Worm (Caenorhabditis elegans): ENCODE results near the gene egl-3.

DNA sequence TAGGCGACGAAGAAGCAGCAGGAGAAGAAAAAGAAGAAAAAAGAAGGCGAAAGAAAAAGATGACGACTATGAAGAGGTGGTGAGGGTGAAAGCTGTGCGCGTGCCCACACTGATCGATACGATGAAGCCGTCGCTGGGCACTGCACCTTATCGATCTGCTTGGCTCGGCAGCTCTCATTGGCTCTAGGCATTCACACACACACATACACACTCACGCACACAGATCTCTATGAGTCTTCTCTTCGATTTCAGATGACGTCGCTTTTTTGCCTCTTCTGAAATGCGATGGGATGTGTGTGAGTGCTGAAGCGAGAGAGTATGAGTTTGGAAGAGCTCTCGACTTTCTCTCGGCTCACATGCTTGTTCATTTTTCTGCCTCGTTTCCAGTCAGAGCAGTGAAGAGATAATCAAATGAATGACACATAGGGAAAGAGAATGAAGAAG is 1.1 kb upstream of the egl-3 start:
- no peak for TF ChIP-seq madf-6 (GFP tag; IDR thresholded peaks at IDR 0.05)
- TF ChIP-seq ceh-100 (GFP tag; IDR thresholded peaks at IDR 0.05), result no peak
- no peak for TF ChIP-seq unc-62 (GFP tag; optimal IDR thresholded peaks at IDR 0.05)
- no peak for TF ChIP-seq efl-1 (GFP tag; optimal IDR thresholded peaks at IDR 0.05)
- TF ChIP-seq nfya-1 (tag; optimal IDR thresholded peaks at IDR 0.05; ENCODE audit: borderline replicate concordance, insufficient read depth), result no peak
- TF ChIP-seq dpl-1 (GFP tag; optimal IDR thresholded peaks at IDR 0.05), result no peak
- TF ChIP-seq unc-130 (GFP tag; optimal IDR thresholded peaks at IDR 0.05), result no peak
- TF ChIP-seq F23B12.7 (tag; optimal IDR thresholded peaks at IDR 0.05; ENCODE audit: insufficient read depth), result no peak
- no peak for TF ChIP-seq T07F8.4 (tag; optimal IDR thresholded peaks at IDR 0.05)
- TF ChIP-seq madf-10 (tag; optimal IDR thresholded peaks at IDR 0.05), result no peak
- TF ChIP-seq ama-1 (optimal IDR thresholded peaks at IDR 0.05), result no peak
- TF ChIP-seq ama-1 (GFP tag; optimal IDR thresholded peaks at IDR 0.05), result no peak
- TF ChIP-seq die-1 (tag; optimal IDR thresholded peaks at IDR 0.05), result no peak
- TF ChIP-seq sea-2 (GFP tag; IDR thresholded peaks at IDR 0.05), result no peak
- no peak for TF ChIP-seq mel-28 (tag; optimal IDR thresholded peaks at IDR 0.05; ENCODE audit: borderline replicate concordance)
